Fruit fly (Drosophila melanogaster) whole organism: ENCODE results near the gene Recs1.

ENCODE experiments used
- CG8478 ChIP-seq: fragments of >200 bp; optimal IDR thresholded peaks from 2 replicates; lab custom pipeline; 2018; ENCODE audit warnings: inconsistent platforms
- Dll ChIP-seq: fragments of >200 bp; optimal IDR thresholded peaks from 2 replicates; lab custom pipeline; 2017
- EcR ChIP-seq, 2 experiments: fragments of >200 bp; optimal IDR thresholded peaks; 2 replicates each; lab custom pipeline; 2017; ENCODE audit warnings: missing biosample characterization in 2 of 2, missing genetic modification characterization in 2 of 2, missing genetic modification reagents in 2 of 2
- pan ChIP-seq: fragments of >200 bp; optimal IDR thresholded peaks from 2 replicates; lab custom pipeline; 2017
- psq ChIP-seq: fragments of >200 bp; optimal IDR thresholded peaks from 2 replicates; lab custom pipeline; 2017
- usp ChIP-seq: fragments of >200 bp; optimal IDR thresholded peaks from 2 replicates; lab custom pipeline; 2017; ENCODE audit warnings: missing biosample characterization, missing genetic modification characterization, mixed read lengths

Recs1 gene

DNA sequence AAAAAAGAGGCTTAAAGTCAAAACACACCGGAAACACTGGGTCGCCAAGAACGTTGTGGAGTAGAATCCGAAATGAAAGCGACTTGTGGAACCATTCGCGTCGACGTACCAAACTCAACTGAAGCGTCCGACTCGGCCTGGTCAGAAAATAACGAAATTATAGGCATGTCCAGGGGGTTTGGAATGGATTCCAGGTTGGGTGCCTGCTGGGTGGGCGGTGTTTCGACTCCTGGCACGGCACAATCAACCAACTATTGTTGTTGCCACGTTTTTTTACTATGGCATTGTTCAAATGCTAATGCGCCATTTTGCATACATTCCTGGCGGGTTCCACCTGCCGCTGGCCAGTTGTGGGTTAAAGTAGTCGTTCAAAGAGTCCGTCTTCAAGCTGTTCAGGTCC is 35.3 kb downstream of the Recs1 start, which contains the start of gene Kif19A:
TSS of gene Kif19A (minus strand) at position 101 of the 400 bp plus-strand sequence.
- no peak for TF ChIP-seq psq (lab: Kevin White, UChicago)
- no peak for TF ChIP-seq CG8478 (lab: Kevin White, UChicago)
- TF ChIP-seq usp (GFP tag; lab: Kevin White, UChicago) = no peak
- TF ChIP-seq EcR (GFP tag; optimal IDR thresholded peaks at IDR 0.05; lab: Kevin White, UChicago) = no peak
- TF ChIP-seq Dll (lab: Kevin White, UChicago) = no peak
- no peak for TF ChIP-seq pan (lab: Kevin White, UChicago)

DNA sequence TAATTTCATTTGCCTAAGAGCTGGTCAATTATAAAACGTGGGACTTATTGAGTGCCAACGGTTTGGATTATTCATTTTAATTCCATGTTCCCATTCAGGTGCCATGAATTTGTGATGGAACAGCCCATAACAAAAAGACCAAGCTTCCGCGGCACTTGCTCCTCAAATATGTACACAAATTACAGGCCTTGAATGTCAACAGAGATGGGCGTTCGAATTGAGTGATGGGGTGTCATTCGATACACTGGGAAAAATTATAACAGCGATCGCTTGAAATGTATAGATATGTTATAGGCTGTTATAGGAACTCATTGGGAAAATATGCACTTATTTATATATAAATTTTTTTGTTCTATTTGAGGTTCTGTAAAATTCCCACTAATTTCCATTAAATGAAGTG is 37.5 kb downstream of the Recs1 start:
- TF ChIP-seq psq (lab: Kevin White, UChicago) = no peak
- TF ChIP-seq EcR (GFP tag; optimal IDR thresholded peaks at IDR 0.05; lab: Kevin White, UChicago) = no peak
- no peak for TF ChIP-seq usp (GFP tag; lab: Kevin White, UChicago)
- no peak for TF ChIP-seq Dll (lab: Kevin White, UChicago)
- no peak for TF ChIP-seq pan (lab: Kevin White, UChicago)
- TF ChIP-seq CG8478 (lab: Kevin White, UChicago) = no peak

DNA sequence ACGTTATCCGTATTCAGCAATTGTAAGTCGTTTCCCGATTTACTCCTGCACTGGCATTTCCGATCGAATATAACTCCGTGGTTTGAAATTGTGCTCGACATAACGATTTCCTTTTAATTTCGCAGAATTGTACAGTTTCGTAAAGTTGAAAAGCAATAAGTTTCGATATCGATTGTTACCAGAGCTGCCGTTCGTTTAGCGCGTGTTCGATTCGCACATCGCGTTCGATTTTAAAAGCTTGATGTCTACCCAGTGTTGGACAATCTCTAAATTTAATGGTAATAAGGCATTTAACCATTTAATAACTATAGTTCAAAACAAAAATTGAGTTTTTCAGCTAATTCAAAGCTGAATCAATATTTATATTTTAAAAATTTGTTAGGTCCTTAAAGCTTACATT is 41.6 kb downstream of the Recs1 start, which contains the start of gene CG14357:
TSS of gene CG14357 (minus strand) at position 101 of the 400 bp plus-strand sequence.
- TF ChIP-seq usp (GFP tag; lab: Kevin White, UChicago) (no peak), psq (lab: Kevin White, UChicago) (no peak), Dll (lab: Kevin White, UChicago) (no peak), CG8478 (lab: Kevin White, UChicago) (no peak), EcR (GFP tag; optimal IDR thresholded peaks at IDR 0.05; lab: Kevin White, UChicago) (no peak), pan (lab: Kevin White, UChicago) (no peak)

DNA sequence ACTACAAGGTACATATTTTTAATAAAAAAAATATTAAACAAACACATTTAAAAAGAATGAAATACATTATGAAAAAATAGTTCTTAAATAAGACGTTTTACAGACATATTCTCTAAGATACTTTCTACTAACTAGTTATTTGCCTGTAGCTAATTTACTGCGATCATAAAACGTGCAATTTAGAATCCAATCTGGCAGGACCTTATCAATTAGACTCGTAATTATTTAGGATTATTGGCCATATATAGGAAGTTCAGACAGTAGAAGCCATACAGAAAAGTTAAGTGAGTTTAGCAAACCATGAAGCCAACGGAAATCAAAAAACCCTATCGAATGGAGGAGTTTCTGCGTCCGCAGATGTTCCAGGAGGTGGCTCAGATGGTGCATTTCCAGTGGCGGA is 44.5 kb downstream of the Recs1 start, which contains the start of gene Or88a:
TSS of gene Or88a (plus strand) at position 301 of the 400 bp plus-strand sequence.
- TF ChIP-seq pan (lab: Kevin White, UChicago) (no peak), psq (lab: Kevin White, UChicago) (no peak), EcR (GFP tag; optimal IDR thresholded peaks at IDR 0.05; lab: Kevin White, UChicago) (no peak), usp (GFP tag; lab: Kevin White, UChicago) (no peak), Dll (lab: Kevin White, UChicago) (no peak), CG8478 (lab: Kevin White, UChicago) (no peak)

DNA sequence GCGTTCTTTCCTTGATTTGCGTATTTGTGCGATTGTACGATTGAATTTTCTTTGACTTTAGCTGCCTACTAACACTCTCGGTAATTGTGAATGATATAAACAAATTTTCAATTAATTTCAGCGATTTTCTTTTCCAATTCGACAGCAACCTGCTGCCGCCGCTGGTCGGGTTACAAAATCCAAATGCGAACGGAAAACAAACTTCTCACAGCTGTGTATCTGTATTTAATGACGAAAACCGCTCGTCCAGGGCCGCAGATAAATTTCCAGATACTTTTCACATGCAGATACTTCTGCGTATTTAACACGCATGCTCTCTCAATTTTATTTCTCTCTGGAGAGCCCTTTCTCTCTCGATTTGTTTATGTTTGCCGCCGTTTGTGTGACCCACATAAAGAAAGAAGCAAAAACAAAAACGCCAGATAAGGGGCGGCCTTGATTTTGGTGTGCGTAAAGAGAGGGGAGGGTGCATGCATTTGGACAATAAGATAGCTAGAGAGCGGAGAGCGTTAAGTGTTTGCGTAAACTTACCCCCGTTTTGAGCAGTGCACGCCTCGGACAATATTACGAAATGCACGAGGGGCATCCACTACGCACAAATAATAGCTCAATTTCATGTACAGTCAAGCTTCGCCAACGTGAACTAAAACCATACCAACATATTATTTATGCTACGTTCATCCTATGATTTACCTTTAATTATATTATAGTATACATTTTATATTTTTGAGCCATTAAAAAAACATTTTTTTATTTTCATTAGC is 45.3 kb downstream of the Recs1 start, which contains the start of gene CG12402:
TSS of gene CG12402 (minus strand) at position 164 of the 764 bp plus-strand sequence.
- TF ChIP-seq Dll (lab: Kevin White, UChicago) (peak; percentile 62), usp (GFP tag; lab: Kevin White, UChicago) (no peak)

DNA sequence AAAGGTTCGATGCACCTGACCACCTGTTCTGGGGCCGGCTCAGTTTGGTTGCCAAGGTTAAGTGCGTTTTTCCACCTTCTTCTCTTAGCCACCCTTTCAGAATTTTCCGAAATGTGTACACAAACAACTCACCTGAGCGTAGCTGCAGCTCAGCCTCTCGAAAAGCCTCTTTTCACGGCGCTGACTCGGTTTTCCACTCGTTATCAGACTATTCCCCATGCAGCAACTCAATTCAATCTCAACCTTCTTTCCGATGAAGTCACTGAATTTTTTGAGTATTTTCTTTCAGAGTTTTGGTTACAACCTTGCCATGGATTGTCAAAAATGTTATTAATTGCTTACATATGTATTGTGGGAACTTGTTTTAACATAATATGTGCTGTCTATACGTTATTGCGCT is 46.0 kb downstream of the Recs1 start:
- TF ChIP-seq CG8478 (lab: Kevin White, UChicago) (no peak), EcR (GFP tag; optimal IDR thresholded peaks at IDR 0.05; lab: Kevin White, UChicago) (no peak), psq (lab: Kevin White, UChicago) (no peak), Dll (lab: Kevin White, UChicago) (no peak), usp (GFP tag; lab: Kevin White, UChicago) (no peak), pan (lab: Kevin White, UChicago) (no peak)

DNA sequence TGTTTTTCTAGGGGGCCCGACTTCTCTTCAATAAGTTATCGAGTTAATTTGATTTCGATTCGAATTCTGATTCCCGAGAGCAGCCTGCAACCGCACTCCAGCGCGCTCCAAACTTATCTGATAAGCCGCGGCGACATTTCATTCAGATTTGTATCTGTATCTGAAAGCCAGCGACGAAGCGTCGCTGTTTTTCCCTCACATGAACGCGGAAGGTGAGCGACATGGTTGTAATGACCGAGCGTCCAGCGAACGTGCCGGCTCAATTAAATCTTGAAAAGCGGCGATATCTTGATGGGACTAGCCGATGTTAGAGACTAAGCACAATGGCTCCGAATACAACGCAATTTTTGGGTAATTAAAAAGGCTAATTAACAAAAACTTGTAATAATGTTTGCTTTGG is 50.6 kb downstream of the Recs1 start, which contains the start of gene PK1-R:
TSS of gene PK1-R (minus strand) at position 101 of the 400 bp plus-strand sequence.
- TF ChIP-seq usp (GFP tag; lab: Kevin White, UChicago) (no peak), Dll (lab: Kevin White, UChicago) (no peak), CG8478 (lab: Kevin White, UChicago) (no peak), EcR (GFP tag; optimal IDR thresholded peaks at IDR 0.05; lab: Kevin White, UChicago) (no peak), psq (lab: Kevin White, UChicago) (no peak), pan (lab: Kevin White, UChicago) (no peak)
